Fruit fly (Drosophila melanogaster) whole organism: ENCODE results near the gene CG14397.

Source experiments
- Dll ChIP-seq: fragments of >200 bp; optimal IDR thresholded peaks from 2 replicates; lab custom pipeline; 2017
- pan ChIP-seq: fragments of >200 bp; optimal IDR thresholded peaks from 2 replicates; lab custom pipeline; 2017
- psq ChIP-seq: fragments of >200 bp; optimal IDR thresholded peaks from 2 replicates; lab custom pipeline; 2017

dm6 chr2L:21065889-21066288, 25.1 kb upstream of the CG14397 start:
- TF ChIP-seq Dll (no peak), psq (lab: Kevin White, UChicago) (no peak), pan (lab: Kevin White, UChicago) (no peak)
